Fruit fly (Drosophila melanogaster): ENCODE data around the gene UbcE2M.

Gene UbcE2M

dm6 chr3L:8159724-8160422, 37.9 kb downstream of the UbcE2M start, which contains the start of gene CG43886:
Gene CG43886 (minus strand): TSS chr3L:8159774.
- TF ChIP-seq usp (GFP tag; optimal IDR thresholded peaks at IDR 0.05) (no peak), psq (optimal IDR thresholded peaks at IDR 0.05) (no peak), EcR (GFP tag; optimal IDR thresholded peaks at IDR 0.05) (no peak), pan (optimal IDR thresholded peaks at IDR 0.05) (no peak), CG8478 (optimal IDR thresholded peaks at IDR 0.05) (no peak), Dll (optimal IDR thresholded peaks at IDR 0.05) (no peak)

dm6 chr3L:8158715-8159380, 38.9 kb downstream of the UbcE2M start, which contains the start of gene CG42445:
Gene CG42445 (minus strand): TSS chr3L:8158900.
- TF ChIP-seq EcR (GFP tag; optimal IDR thresholded peaks at IDR 0.05) = no peak
- TF ChIP-seq pan (optimal IDR thresholded peaks at IDR 0.05) = no peak
- TF ChIP-seq usp (GFP tag; optimal IDR thresholded peaks at IDR 0.05) = no peak
- no peak for TF ChIP-seq Dll (optimal IDR thresholded peaks at IDR 0.05)
- TF ChIP-seq psq (optimal IDR thresholded peaks at IDR 0.05) = no peak
- TF ChIP-seq CG8478 (optimal IDR thresholded peaks at IDR 0.05) = no peak

- no peak for TF ChIP-seq CG8478 (optimal IDR thresholded peaks at IDR 0.05)
- no peak for TF ChIP-seq psq (optimal IDR thresholded peaks at IDR 0.05)
- TF ChIP-seq EcR (GFP tag; optimal IDR thresholded peaks at IDR 0.05) = no peak
- TF ChIP-seq usp (GFP tag; optimal IDR thresholded peaks at IDR 0.05) = no peak
- no peak for TF ChIP-seq pan (optimal IDR thresholded peaks at IDR 0.05)
- TF ChIP-seq Dll (optimal IDR thresholded peaks at IDR 0.05) = no peak
Measured at dm6 chr3L:8157079-8157478, 40.7 kb downstream of the UbcE2M start.

dm6 chr3L:8156199-8156598, 41.6 kb downstream of the UbcE2M start:
- no peak for TF ChIP-seq psq (optimal IDR thresholded peaks at IDR 0.05)
- no peak for TF ChIP-seq Dll (optimal IDR thresholded peaks at IDR 0.05)
- TF ChIP-seq CG8478 (optimal IDR thresholded peaks at IDR 0.05) = no peak
- TF ChIP-seq EcR (GFP tag; optimal IDR thresholded peaks at IDR 0.05) = no peak
- no peak for TF ChIP-seq usp (GFP tag; optimal IDR thresholded peaks at IDR 0.05)
- no peak for TF ChIP-seq pan (optimal IDR thresholded peaks at IDR 0.05)

- TF ChIP-seq psq (optimal IDR thresholded peaks at IDR 0.05) = no peak
- TF ChIP-seq EcR (GFP tag; optimal IDR thresholded peaks at IDR 0.05) = no peak
- TF ChIP-seq pan (optimal IDR thresholded peaks at IDR 0.05) = no peak
- no peak for TF ChIP-seq Dll (optimal IDR thresholded peaks at IDR 0.05)
- no peak for TF ChIP-seq CG8478 (optimal IDR thresholded peaks at IDR 0.05)
- TF ChIP-seq usp (GFP tag; optimal IDR thresholded peaks at IDR 0.05) = no peak
Measured at dm6 chr3L:8155324-8155723, 42.5 kb downstream of the UbcE2M start.

dm6 chr3L:8154544-8154943, 43.2 kb downstream of the UbcE2M start:
- TF ChIP-seq psq (optimal IDR thresholded peaks at IDR 0.05) (no peak), EcR (GFP tag; optimal IDR thresholded peaks at IDR 0.05) (no peak), pan (optimal IDR thresholded peaks at IDR 0.05) (no peak), usp (GFP tag; optimal IDR thresholded peaks at IDR 0.05) (no peak), CG8478 (optimal IDR thresholded peaks at IDR 0.05) (no peak), Dll (optimal IDR thresholded peaks at IDR 0.05) (no peak)

- TF ChIP-seq pan (optimal IDR thresholded peaks at IDR 0.05) (no peak), usp (GFP tag; optimal IDR thresholded peaks at IDR 0.05) (no peak), psq (optimal IDR thresholded peaks at IDR 0.05) (no peak), Dll (optimal IDR thresholded peaks at IDR 0.05) (no peak), EcR (GFP tag; optimal IDR thresholded peaks at IDR 0.05) (no peak), CG8478 (optimal IDR thresholded peaks at IDR 0.05) (no peak)
Measured at dm6 chr3L:8153206-8153996, 44.4 kb downstream of the UbcE2M start.

- no peak for TF ChIP-seq pan (optimal IDR thresholded peaks at IDR 0.05)
- TF ChIP-seq CG8478 (optimal IDR thresholded peaks at IDR 0.05) = no peak
- no peak for TF ChIP-seq Dll (optimal IDR thresholded peaks at IDR 0.05)
- TF ChIP-seq EcR (GFP tag; optimal IDR thresholded peaks at IDR 0.05) = no peak
- TF ChIP-seq psq (optimal IDR thresholded peaks at IDR 0.05) = no peak
- TF ChIP-seq usp (GFP tag; optimal IDR thresholded peaks at IDR 0.05) = no peak
Measured at dm6 chr3L:8151727-8152199, 46.0 kb downstream of the UbcE2M start, which contains the start of gene CG13676. Gene CG13676 (minus strand): TSS chr3L:8151813.

- TF ChIP-seq EcR (GFP tag; optimal IDR thresholded peaks at IDR 0.05) (no peak), Dll (optimal IDR thresholded peaks at IDR 0.05) (no peak), CG8478 (optimal IDR thresholded peaks at IDR 0.05) (no peak), usp (GFP tag; optimal IDR thresholded peaks at IDR 0.05) (no peak), pan (optimal IDR thresholded peaks at IDR 0.05) (no peak), psq (optimal IDR thresholded peaks at IDR 0.05) (no peak)
Measured at dm6 chr3L:8150812-8151211, 47.0 kb downstream of the UbcE2M start.

dm6 chr3L:8150284-8150683, 47.5 kb downstream of the UbcE2M start:
- no peak for TF ChIP-seq pan (optimal IDR thresholded peaks at IDR 0.05)
- no peak for TF ChIP-seq EcR (GFP tag; optimal IDR thresholded peaks at IDR 0.05)
- TF ChIP-seq usp (GFP tag; optimal IDR thresholded peaks at IDR 0.05) = no peak
- no peak for TF ChIP-seq Dll (optimal IDR thresholded peaks at IDR 0.05)
- no peak for TF ChIP-seq CG8478 (optimal IDR thresholded peaks at IDR 0.05)
- TF ChIP-seq psq (optimal IDR thresholded peaks at IDR 0.05) = no peak
